Fruit fly (Drosophila melanogaster) whole organism, embryonic: ENCODE data around the gene CG31809.

ENCODE experiments used
- Bdp1 ChIP-seq: fragments of 200-800 bp; sonication (Bioruptor generic); optimal IDR thresholded peaks from 3 replicates; lab custom pipeline; 2016; ENCODE audit warnings: missing biosample characterization, missing genetic modification characterization
- Blimp-1 ChIP-seq: fragments of 200-800 bp; sonication (Bioruptor generic); optimal IDR thresholded peaks from 3 replicates; lab custom pipeline; 2018; ENCODE audit warnings: missing biosample characterization, missing genetic modification characterization, mild to moderate bottlenecking, moderate library complexity, missing genetic modification reagents
- CG11560 ChIP-seq: fragments of 200-800 bp; sonication (Bioruptor generic); IDR thresholded peaks from 3 replicates; pipeline ENCODE4 v1.3.6; 2022; ENCODE audit warnings: missing biosample characterization, missing genetic modification characterization
- CG12071 ChIP-seq: fragments of 200-800 bp; sonication (Bioruptor generic); optimal IDR thresholded peaks from 3 replicates; lab custom pipeline; 2018; ENCODE audit warnings: missing biosample characterization, mild to moderate bottlenecking, missing genetic modification characterization
- CG14014 ChIP-seq: fragments of 200-800 bp; sonication (Bioruptor generic); IDR thresholded peaks from 2 replicates; pipeline ENCODE4 v1.3.6; 2022; ENCODE audit warnings: missing biosample characterization, missing genetic modification characterization
- CG14050 ChIP-seq: fragments of 200-800 bp; sonication (Bioruptor generic); IDR thresholded peaks from 3 replicates; pipeline ENCODE4 v1.3.6; 2022; ENCODE audit warnings: missing biosample characterization, missing genetic modification characterization
- CG14710 ChIP-seq: fragments of 200-800 bp; sonication (Bioruptor generic); optimal IDR thresholded peaks from 3 replicates; lab custom pipeline; 2019; ENCODE audit warnings: missing biosample characterization, mild to moderate bottlenecking, missing genetic modification characterization, moderate library complexity
- CG14965 ChIP-seq: fragments of 200-800 bp; sonication (Bioruptor generic); optimal IDR thresholded peaks from 2 replicates; lab custom pipeline; 2016; ENCODE audit warnings: missing biosample characterization, missing genetic modification characterization, borderline replicate concordance
- CG16813 ChIP-seq: fragments of 200-800 bp; sonication (Bioruptor generic); IDR thresholded peaks from 3 replicates; pipeline ENCODE4 v1.3.6; 2022; ENCODE audit warnings: missing biosample characterization, missing genetic modification characterization; ENCODE audit not compliant: partially characterized antibody
- CG2116 ChIP-seq: fragments of 200-800 bp; sonication (Bioruptor generic); optimal IDR thresholded peaks from 3 replicates; lab custom pipeline; 2018; ENCODE audit warnings: missing biosample characterization, mild to moderate bottlenecking, missing genetic modification characterization
- CG32532 ChIP-seq: fragments of 200-800 bp; sonication (Bioruptor generic); IDR thresholded peaks from 2 replicates; pipeline ENCODE4 v1.3.6; 2022; ENCODE audit warnings: missing biosample characterization, missing genetic modification characterization
- CG3281 ChIP-seq: fragments of 200-800 bp; sonication (Bioruptor generic); optimal IDR thresholded peaks from 3 replicates; lab custom pipeline; 2017; ENCODE audit warnings: missing biosample characterization, mild to moderate bottlenecking, missing genetic modification characterization
- CG3838 ChIP-seq: fragments of 200-800 bp; sonication (Bioruptor generic); optimal IDR thresholded peaks from 3 replicates; lab custom pipeline; 2016; ENCODE audit warnings: missing biosample characterization, missing genetic modification characterization
- CG3995 ChIP-seq: fragments of 200-800 bp; sonication (Bioruptor generic); optimal IDR thresholded peaks from 3 replicates; lab custom pipeline; 2016; ENCODE audit warnings: missing biosample characterization, missing genetic modification characterization
- CG4282 ChIP-seq: fragments of 200-800 bp; sonication (Bioruptor generic); optimal IDR thresholded peaks from 2 replicates; lab custom pipeline; 2016; ENCODE audit warnings: missing biosample characterization, missing genetic modification characterization
- CG8765 ChIP-seq: fragments of 200-800 bp; sonication (Bioruptor generic); IDR thresholded peaks from 2 replicates; pipeline ENCODE4 v1.3.6; 2022; ENCODE audit warnings: missing biosample characterization, missing genetic modification characterization
- E2f1 ChIP-seq: fragments of 200-800 bp; sonication (Bioruptor generic); IDR thresholded peaks from 2 replicates; pipeline ENCODE4 v1.3.6; 2022; ENCODE audit warnings: missing biosample characterization, missing genetic modification characterization
- GATAe ChIP-seq: fragments of 200-800 bp; sonication (Bioruptor generic); conservative IDR thresholded peaks from 2 replicates; pipeline ENCODE4 v1.3.6; 2022; ENCODE audit warnings: missing biosample characterization, missing genetic modification characterization
- Gug ChIP-seq: fragments of 200-800 bp; sonication (Bioruptor generic); IDR thresholded peaks from 4 replicates; pipeline ENCODE4 v1.3.6; 2022; ENCODE audit warnings: missing biosample characterization, missing genetic modification characterization
- Hr51 ChIP-seq, 2 experiments: fragments of 200-800 bp; sonication (Bioruptor generic); optimal IDR thresholded peaks; 2 replicates in 1 of 2; 3 replicates in 1 of 2; lab custom pipeline; 2016 to 2018; ENCODE audit warnings: missing biosample characterization in 2 of 2, missing genetic modification characterization in 2 of 2, mild to moderate bottlenecking in 1 of 2, moderate library complexity in 1 of 2
- Lhr ChIP-seq: fragments of 200-800 bp; sonication (Bioruptor generic); optimal IDR thresholded peaks from 3 replicates; lab custom pipeline; 2017; ENCODE audit warnings: mild to moderate bottlenecking, missing biosample characterization, missing genetic modification reagents, missing genetic modification characterization
- Med ChIP-seq: fragments of 200-800 bp; sonication (Bioruptor generic); peaks from one replicate; lab custom pipeline; 2016; ENCODE audit warnings: missing biosample characterization, missing genetic modification characterization, mild to moderate bottlenecking, inconsistent platforms, moderate library complexity
- Mrtf ChIP-seq: fragments of 200-800 bp; sonication (Bioruptor generic); IDR thresholded peaks from 3 replicates; pipeline ENCODE4 v1.3.6; 2022; ENCODE audit warnings: missing biosample characterization, missing genetic modification characterization
- Oaz ChIP-seq: fragments of 200-800 bp; sonication (Bioruptor generic); IDR thresholded peaks from 2 replicates; pipeline ENCODE4 v1.3.6; 2022; ENCODE audit warnings: missing biosample characterization, missing genetic modification characterization
- Sox102F ChIP-seq: fragments of 200-800 bp; sonication (Bioruptor generic); optimal IDR thresholded peaks from 2 replicates; lab custom pipeline; 2018; ENCODE audit warnings: missing biosample characterization, mild to moderate bottlenecking, missing genetic modification characterization, moderate library complexity
- Sry-δ ChIP-seq: fragments of 200-800 bp; sonication (Bioruptor generic); optimal IDR thresholded peaks from 2 replicates; lab custom pipeline; 2016; ENCODE audit warnings: missing biosample characterization, missing genetic modification characterization
- Tbp ChIP-seq: fragments of >200 bp; optimal IDR thresholded peaks from 2 replicates; lab custom pipeline; 2018; ENCODE audit warnings: missing biosample characterization, missing genetic modification characterization
- ap ChIP-seq: fragments of 200-800 bp; sonication (Bioruptor generic); IDR thresholded peaks from 2 replicates; pipeline ENCODE4 v1.3.6; 2022; ENCODE audit warnings: missing biosample characterization, missing genetic modification characterization
- bsh ChIP-seq, 2 experiments: fragments of 200-800 bp; sonication (Bioruptor generic); optimal IDR thresholded peaks; 2 replicates each; lab custom pipeline; 2017 to 2018; ENCODE audit warnings: mild to moderate bottlenecking in 2 of 2, missing biosample characterization in 2 of 2, missing genetic modification characterization in 2 of 2, moderate library complexity in 1 of 2
- btn ChIP-seq: fragments of 200-800 bp; sonication (Bioruptor generic); optimal IDR thresholded peaks from 2 replicates; lab custom pipeline; 2016; ENCODE audit warnings: missing biosample characterization, missing genetic modification characterization
- cas ChIP-seq: fragments of 200-800 bp; sonication (Bioruptor generic); IDR thresholded peaks from 2 replicates; pipeline ENCODE4 v1.3.6; 2022; ENCODE audit warnings: missing biosample characterization, missing genetic modification characterization
- crol ChIP-seq: fragments of 200-800 bp; sonication (Bioruptor generic); IDR thresholded peaks from 2 replicates; pipeline ENCODE4 v1.3.6; 2022; ENCODE audit warnings: missing biosample characterization, missing genetic modification characterization
- cwo ChIP-seq: fragments of 200-800 bp; sonication (Bioruptor generic); optimal IDR thresholded peaks from 3 replicates; lab custom pipeline; 2017; ENCODE audit warnings: missing biosample characterization, missing genetic modification characterization, mild to moderate bottlenecking, moderate library complexity, missing genetic modification reagents
- dati ChIP-seq: fragments of 200-800 bp; sonication (Bioruptor generic); IDR thresholded peaks from 2 replicates; pipeline ENCODE4 v1.3.6; 2022; ENCODE audit warnings: missing biosample characterization, missing genetic modification characterization
- dm ChIP-seq: fragments of 200-800 bp; sonication (Bioruptor generic); optimal IDR thresholded peaks from 3 replicates; lab custom pipeline; 2016; ENCODE audit warnings: missing biosample characterization, missing genetic modification characterization
- fu2 ChIP-seq: fragments of 200-800 bp; sonication (Bioruptor generic); optimal IDR thresholded peaks from 2 replicates; lab custom pipeline; 2016; ENCODE audit warnings: missing biosample characterization, missing genetic modification characterization
- lmd ChIP-seq: fragments of 200-800 bp; sonication (Bioruptor generic); IDR thresholded peaks from 2 replicates; pipeline ENCODE4 v1.3.6; 2022; ENCODE audit warnings: missing biosample characterization, missing genetic modification characterization
- oc ChIP-seq: fragments of 200-800 bp; sonication (Bioruptor generic); optimal IDR thresholded peaks from 2 replicates; lab custom pipeline; 2018; ENCODE audit warnings: missing biosample characterization, mild to moderate bottlenecking, missing genetic modification characterization, moderate library complexity
- pfk ChIP-seq: fragments of 200-800 bp; sonication (Bioruptor generic); optimal IDR thresholded peaks from 2 replicates; lab custom pipeline; 2018; ENCODE audit warnings: missing biosample characterization, mild to moderate bottlenecking, missing genetic modification characterization, moderate library complexity
- pros ChIP-seq: fragments of 200-800 bp; sonication (Bioruptor generic); optimal IDR thresholded peaks from 3 replicates; lab custom pipeline; 2019; ENCODE audit warnings: missing biosample characterization, mild to moderate bottlenecking, missing genetic modification characterization, moderate library complexity
- seq ChIP-seq: fragments of 200-800 bp; sonication (Bioruptor generic); IDR thresholded peaks from 2 replicates; pipeline ENCODE4 v1.3.6; 2022; ENCODE audit warnings: missing biosample characterization, missing genetic modification characterization
- stwl ChIP-seq: fragments of 200-800 bp; sonication (Bioruptor generic); optimal IDR thresholded peaks from 3 replicates; lab custom pipeline; 2018; ENCODE audit warnings: missing biosample characterization, mild to moderate bottlenecking, missing genetic modification characterization, moderate library complexity
- vfl ChIP-seq: fragments of 200-800 bp; sonication (Bioruptor generic); optimal IDR thresholded peaks from 2 replicates; lab custom pipeline; 2016; ENCODE audit warnings: missing biosample characterization, missing genetic modification characterization
- z ChIP-seq: fragments of 200-800 bp; sonication (Bioruptor generic); IDR thresholded peaks from 3 replicates; pipeline ENCODE4 v1.3.6; 2022; ENCODE audit warnings: missing biosample characterization, missing genetic modification characterization

Gene CG31809

dm6 chr2L:16818335-16818973 is 40.1 kb downstream of the CG31809 start (continued):
- TF ChIP-seq CG3838 (GFP tag; lab: Kevin White, UChicago) (no peak), ap (GFP tag; lab: Robert Waterston, UW) (no peak), pros (GFP tag; lab: Kevin White, UChicago) (no peak), vfl (GFP tag; lab: Kevin White, UChicago) (no peak), stwl (tag; lab: Kevin White, UChicago) (no peak), z (GFP tag; lab: Robert Waterston, UW) (no peak), E2f1 (GFP tag; lab: Robert Waterston, UW) (no peak), cas (no peak), dati (GFP tag; lab: Robert Waterston, UW) (no peak), CG3995 (GFP tag; lab: Kevin White, UChicago) (no peak), Sox102F (GFP tag; lab: Kevin White, UChicago) (peak; percentile 43), bsh (GFP tag; optimal IDR thresholded peaks at IDR 0.05; lab: Kevin White, UChicago) (peak; percentile 56 to 73), fu2 (no peak), Hr51 (GFP tag; optimal IDR thresholded peaks at IDR 0.05; lab: Kevin White, UChicago) (peak in 1 of 2 experiments; percentile 14), Oaz (GFP tag; lab: Robert Waterston, UW) (no peak), Gug (GFP tag; lab: Robert Waterston, UW) (no peak), CG14014 (GFP tag; lab: Robert Waterston, UW) (no peak), pfk (GFP tag; lab: Kevin White, UChicago) (no peak), CG16813 (no peak), CG11560 (no peak), seq (no peak), Med (GFP tag; lab: Kevin White, UChicago) (peak; percentile 46), CG14050 (GFP tag; lab: Robert Waterston, UW) (no peak), CG32532 (no peak), Mrtf (GFP tag; lab: Robert Waterston, UW) (no peak), dm (GFP tag; lab: Kevin White, UChicago) (no peak), Bdp1 (GFP tag; lab: Kevin White, UChicago) (no peak), btn (GFP tag; lab: Kevin White, UChicago) (no peak), CG2116 (GFP tag; lab: Kevin White, UChicago) (no peak), Sry-δ (no peak), Tbp (no peak), crol (GFP tag; lab: Robert Waterston, UW) (no peak), lmd (GFP tag; lab: Robert Waterston, UW) (no peak), CG4282 (GFP tag; lab: Kevin White, UChicago) (no peak), Blimp-1 (GFP tag; lab: Kevin White, UChicago) (peak; percentile 62), oc (no peak), Lhr (GFP tag; lab: Kevin White, UChicago) (no peak), CG14710 (tag; lab: Kevin White, UChicago) (peak; percentile 43), CG12071 (no peak), CG8765 (no peak), CG14965 (GFP tag; lab: Kevin White, UChicago) (no peak), CG3281 (no peak), GATAe (GFP tag; lab: Robert Waterston, UW) (no peak), cwo (no peak)
